Fruit fly (Drosophila melanogaster): Measurements from ENCODE around the gene Atg101.

dm6 chrX:18830396-18830795 lies 38.9 kb downstream of the Atg101 start, which contains the start of gene CG7101:
- no peak for TF ChIP-seq Sox14 (GFP tag; optimal IDR thresholded peaks at IDR 0.05)
- TF ChIP-seq Gug (GFP tag; IDR thresholded peaks at IDR 0.05), result no peak
- no peak for TF ChIP-seq fd85E (GFP tag; optimal IDR thresholded peaks at IDR 0.05)
- no peak for TF ChIP-seq OdsH (GFP tag; optimal IDR thresholded peaks at IDR 0.05)
- TF ChIP-seq CG6792 (GFP tag; optimal IDR thresholded peaks at IDR 0.05), result no peak
- no peak for TF ChIP-seq CG9139 (GFP tag; optimal IDR thresholded peaks at IDR 0.05)
- TF ChIP-seq Ets96B (tag; optimal IDR thresholded peaks at IDR 0.05), result no peak
- TF ChIP-seq fd59A (GFP tag; optimal IDR thresholded peaks at IDR 0.05), result no peak
- no peak for TF ChIP-seq cyc (GFP tag; optimal IDR thresholded peaks at IDR 0.05)
- TF ChIP-seq dsx (GFP tag; optimal IDR thresholded peaks at IDR 0.05; ENCODE audit: poor library complexity, severe bottlenecking), result no peak
- no peak for TF ChIP-seq CG6276 (GFP tag; optimal IDR thresholded peaks at IDR 0.05)

Data from whole organism, prepupa.